Worm (Caenorhabditis elegans) whole organism, midembryonic: Measurements from ENCODE around the gene T06C12.11.
"Not testable (repeated sequence)": the region's sequence is repeated elsewhere in the genome, so short reads cannot be mapped to it uniquely, and the experiment has no call there.

Experiments used
- T22C8.4 ChIP-seq: fragments of 200-800 bp; sonication (Bioruptor generic); IDR thresholded peaks from 2 replicates; pipeline ENCODE4 v1.3.6; 2022; ENCODE audit warnings: missing genetic modification characterization, missing compliant biosample characterization
- cog-1 ChIP-seq: sonication (generic microtip); optimal IDR thresholded peaks from 2 replicates; lab custom pipeline; 2016; ENCODE audit warnings: missing genetic modification characterization, missing compliant biosample characterization
- flt-1 ChIP-seq: fragments of 200-800 bp; sonication (Bioruptor generic); IDR thresholded peaks from 2 replicates; pipeline ENCODE4 v1.3.6; 2022; ENCODE audit warnings: missing genetic modification characterization, missing compliant biosample characterization
- klf-2 ChIP-seq: fragments of 200-800 bp; sonication (Bioruptor generic); conservative IDR thresholded peaks from 2 replicates; pipeline ENCODE4 v1.3.6; 2022; ENCODE audit warnings: missing genetic modification reagents, missing genetic modification characterization, missing compliant biosample characterization
- med-1 ChIP-seq: sonication (generic microtip); optimal IDR thresholded peaks from 2 replicates; lab custom pipeline; 2017; ENCODE audit warnings: missing genetic modification characterization, mild to moderate bottlenecking, missing compliant biosample characterization, antibody characterized with exemption, missing genetic modification reagents; ENCODE audit not compliant: insufficient read depth
- ref-1 ChIP-seq: fragments of 200-800 bp; sonication (Bioruptor generic); conservative IDR thresholded peaks from 2 replicates; pipeline ENCODE4 v1.3.6; 2022; ENCODE audit warnings: missing genetic modification reagents, missing genetic modification characterization, missing compliant biosample characterization
- tab-1 ChIP-seq: fragments of 200-800 bp; sonication (Bioruptor generic); IDR thresholded peaks from 2 replicates; pipeline ENCODE4 v1.3.6; 2022; ENCODE audit warnings: missing genetic modification characterization, missing compliant biosample characterization
- ztf-23 ChIP-seq: fragments of 200-800 bp; sonication (Bioruptor generic); IDR thresholded peaks from 2 replicates; pipeline ENCODE4 v1.3.6; 2022; ENCODE audit warnings: missing genetic modification reagents, missing genetic modification characterization, missing compliant biosample characterization
- ztf-29 ChIP-seq: fragments of 200-800 bp; sonication (Bioruptor generic); IDR thresholded peaks from 2 replicates; pipeline ENCODE4 v1.3.6; 2022; ENCODE audit warnings: missing genetic modification reagents, missing genetic modification characterization, missing compliant biosample characterization

The T06C12.11 gene

DNA sequence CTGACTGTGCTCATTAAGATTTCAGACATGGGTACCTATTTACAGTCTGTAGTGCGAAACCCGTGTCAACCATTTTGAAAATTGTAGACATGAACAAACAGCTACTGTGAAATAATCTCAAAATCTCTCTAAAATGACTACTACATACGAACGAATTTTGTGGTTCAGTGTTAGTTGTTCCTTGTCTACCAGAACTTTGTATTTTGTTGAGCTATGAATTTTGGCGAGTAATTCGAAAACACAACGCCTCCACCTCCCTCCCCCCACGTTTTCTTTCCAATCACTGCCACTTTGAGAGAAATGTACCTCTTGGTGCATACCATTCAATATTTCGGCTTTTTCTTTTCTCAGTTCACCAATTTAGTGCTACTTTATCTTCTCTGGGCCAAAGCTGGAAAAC lies at the start of gene T06C12.11:
T06C12.11 (plus strand) TSS at position 301 of the 400 bp plus-strand sequence.
- TF ChIP-seq klf-2 (GFP tag; lab: Robert Waterston, UW) (no peak), med-1 (GFP tag; lab: Kevin White, UChicago) (no peak), tab-1 (GFP tag; lab: Robert Waterston, UW) (no peak), ztf-29 (no peak), flt-1 (GFP tag; lab: Robert Waterston, UW) (no peak), ztf-23 (no peak), cog-1 (tag; lab: Kevin White, UChicago) (no peak), T22C8.4 (GFP tag; lab: Robert Waterston, UW) (no peak), ref-1 (no peak)

DNA sequence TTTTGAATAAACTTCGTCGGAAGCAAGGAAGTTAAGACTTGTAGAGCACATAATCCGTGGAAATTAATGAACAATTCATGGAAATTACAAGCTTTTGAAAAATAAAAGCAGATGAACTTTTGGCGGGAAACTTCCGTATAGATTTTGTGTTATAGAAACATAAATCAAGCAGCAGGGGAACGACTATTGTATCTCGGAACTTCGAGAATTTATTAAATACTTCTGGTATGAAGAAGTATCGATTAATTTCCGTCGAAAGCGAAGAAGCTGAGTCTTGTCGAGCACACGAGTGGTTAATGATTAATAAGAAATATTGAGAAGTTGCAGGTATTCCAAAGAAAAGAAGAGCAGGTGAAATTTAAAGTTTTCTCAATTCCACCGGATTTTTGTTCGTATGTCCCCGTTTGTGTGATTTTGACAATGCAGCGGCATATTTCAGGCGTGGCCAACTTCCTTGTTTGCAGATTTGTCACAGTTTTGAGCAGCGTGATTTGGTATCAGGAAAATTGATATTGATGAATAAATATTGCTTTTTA lies 42.5 kb upstream of the T06C12.11 start, which contains the start of gene srh-147:
srh-147 (minus strand) TSS at position 51 of the 536 bp plus-strand sequence.
- not testable (repeated sequence) for TF ChIP-seq med-1 (GFP tag; lab: Kevin White, UChicago); T22C8.4 (GFP tag; lab: Robert Waterston, UW); tab-1 (GFP tag; lab: Robert Waterston, UW)

DNA sequence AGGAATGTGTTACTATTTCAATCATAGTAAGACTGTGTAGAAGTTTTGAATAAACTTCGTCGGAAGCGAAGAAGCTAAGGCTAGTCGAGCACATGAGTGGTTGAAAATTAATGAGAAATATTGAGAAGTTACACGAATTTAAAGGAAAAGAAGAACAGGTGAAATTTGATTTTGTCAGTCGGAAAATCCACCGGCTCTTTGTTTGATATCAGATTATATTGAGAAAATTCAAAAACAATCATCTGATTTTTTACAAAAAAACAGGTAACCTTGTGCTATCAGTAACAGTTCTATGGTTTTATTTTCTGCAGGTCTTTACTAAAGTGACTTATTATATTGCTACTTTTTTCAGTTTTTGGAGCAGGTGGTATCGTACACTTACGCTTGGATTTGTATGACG lies 34.5 kb upstream of the T06C12.11 start, which contains the start of gene srh-148:
srh-148 (minus strand) TSS at position 101 of the 400 bp plus-strand sequence.
- TF ChIP-seq ztf-23 (no peak), ref-1 (no peak), flt-1 (GFP tag; lab: Robert Waterston, UW) (no peak), ztf-29 (no peak), tab-1 (GFP tag; lab: Robert Waterston, UW) (no peak), med-1 (GFP tag; lab: Kevin White, UChicago) (no peak), T22C8.4 (GFP tag; lab: Robert Waterston, UW) (no peak)

DNA sequence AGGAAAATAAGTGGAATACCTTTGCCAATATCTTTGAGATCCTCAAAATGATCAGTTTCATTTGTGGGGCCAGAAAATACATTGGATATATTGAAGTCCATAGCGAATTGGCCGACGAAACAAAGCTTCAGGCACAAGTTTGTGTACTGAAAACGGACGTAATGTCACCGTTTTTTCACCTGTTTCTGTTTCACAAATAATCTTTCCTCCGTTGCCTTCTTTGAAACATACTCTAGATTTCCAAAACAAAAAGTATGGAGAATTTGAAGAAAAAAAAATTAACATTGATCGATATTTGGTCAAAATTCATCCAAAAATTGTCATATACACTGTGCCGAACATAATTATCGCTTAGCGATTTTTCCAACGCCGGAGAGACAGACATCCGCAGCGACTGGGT lies 30.2 kb upstream of the T06C12.11 start, which contains the start of gene srz-12:
srz-12 (minus strand) TSS at position 101 of the 400 bp plus-strand sequence.
- no peak for TF ChIP-seq tab-1 (GFP tag; lab: Robert Waterston, UW)
- TF ChIP-seq ztf-29, result no peak
- TF ChIP-seq klf-2 (GFP tag; lab: Robert Waterston, UW), result no peak
- no peak for TF ChIP-seq flt-1 (GFP tag; lab: Robert Waterston, UW)
- no peak for TF ChIP-seq T22C8.4 (GFP tag; lab: Robert Waterston, UW)
- no peak for TF ChIP-seq ref-1
- TF ChIP-seq cog-1 (tag; lab: Kevin White, UChicago), result no peak
- no peak for TF ChIP-seq ztf-23
- TF ChIP-seq med-1 (GFP tag; lab: Kevin White, UChicago), result no peak

DNA sequence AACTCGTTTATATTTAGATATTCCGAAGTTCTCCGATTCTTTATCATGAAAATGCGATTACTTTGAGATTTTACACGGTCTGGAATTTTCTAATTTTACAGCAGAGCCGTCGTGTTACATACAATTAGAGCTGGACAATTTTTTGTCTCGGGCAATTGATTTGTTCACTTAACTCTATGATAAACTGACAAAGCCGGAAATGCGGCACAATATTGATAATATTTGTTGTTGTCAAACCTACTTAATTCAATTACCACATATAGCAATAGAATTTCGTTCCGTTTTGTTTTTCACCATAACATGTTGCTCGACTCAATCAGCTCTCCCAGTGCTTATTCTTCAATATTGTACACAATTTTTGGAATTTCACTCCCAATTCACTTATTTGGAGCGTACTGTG lies 29.8 kb upstream of the T06C12.11 start, which contains the start of gene srh-299:
srh-299 (plus strand) TSS at position 301 of the 400 bp plus-strand sequence.
- TF ChIP-seq med-1 (GFP tag; lab: Kevin White, UChicago), result no peak
- TF ChIP-seq T22C8.4 (GFP tag; lab: Robert Waterston, UW), result no peak
- no peak for TF ChIP-seq ztf-23
- TF ChIP-seq klf-2 (GFP tag; lab: Robert Waterston, UW), result no peak
- no peak for TF ChIP-seq ztf-29
- no peak for TF ChIP-seq cog-1 (tag; lab: Kevin White, UChicago)

DNA sequence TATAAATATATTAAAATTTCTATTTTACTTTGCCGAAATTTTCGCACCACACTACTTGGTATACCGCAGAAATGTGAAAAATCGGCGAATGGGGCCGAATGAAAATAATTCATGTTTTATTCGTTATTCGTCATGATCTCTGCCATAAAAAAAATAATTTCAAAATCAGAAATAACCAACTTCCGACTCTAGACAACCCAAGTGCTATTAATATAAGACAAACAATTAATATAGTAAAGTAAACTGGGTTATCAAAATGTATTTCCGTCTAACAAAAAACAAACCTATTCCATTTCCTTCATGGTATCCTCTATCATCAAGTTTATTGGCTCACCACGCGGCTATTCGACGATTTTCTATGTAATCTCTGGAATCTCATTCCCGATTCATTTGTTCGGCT lies 27.0 kb upstream of the T06C12.11 start, which contains the start of gene srh-293:
srh-293 (plus strand) TSS at position 301 of the 400 bp plus-strand sequence.
- no peak for TF ChIP-seq tab-1 (GFP tag; lab: Robert Waterston, UW)
- TF ChIP-seq T22C8.4 (GFP tag; lab: Robert Waterston, UW), result no peak
- TF ChIP-seq ztf-23, result no peak
- TF ChIP-seq cog-1 (tag; lab: Kevin White, UChicago), result no peak
- no peak for TF ChIP-seq ref-1
- TF ChIP-seq med-1 (GFP tag; lab: Kevin White, UChicago), result no peak
- TF ChIP-seq ztf-29, result no peak
- no peak for TF ChIP-seq klf-2 (GFP tag; lab: Robert Waterston, UW)
- TF ChIP-seq flt-1 (GFP tag; lab: Robert Waterston, UW), result no peak

DNA sequence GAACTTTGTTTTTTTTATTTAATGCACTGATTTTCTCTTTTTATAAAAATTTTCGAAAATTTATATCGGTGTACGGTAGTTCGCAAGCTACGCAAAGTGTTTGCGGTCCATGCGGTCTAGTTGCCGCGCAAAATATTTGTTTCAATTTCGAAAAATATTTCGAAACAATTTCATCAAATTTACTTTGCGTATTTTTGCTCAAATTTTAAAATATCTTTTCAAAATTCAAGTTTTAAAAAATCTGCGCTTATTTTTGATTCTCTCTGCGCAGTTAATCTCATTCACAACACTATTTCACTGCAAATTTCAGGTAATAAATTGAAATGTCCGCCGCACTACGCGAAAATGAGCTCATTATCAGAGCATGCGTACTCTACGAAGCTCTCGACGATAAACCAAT lies 25.4 kb upstream of the T06C12.11 start, which contains the start of gene fbxa-197:
fbxa-197 (plus strand) TSS at position 301 of the 400 bp plus-strand sequence.
- TF ChIP-seq ref-1, result no peak
- no peak for TF ChIP-seq tab-1 (GFP tag; lab: Robert Waterston, UW)
- no peak for TF ChIP-seq med-1 (GFP tag; lab: Kevin White, UChicago)
- TF ChIP-seq T22C8.4 (GFP tag; lab: Robert Waterston, UW), result no peak

DNA sequence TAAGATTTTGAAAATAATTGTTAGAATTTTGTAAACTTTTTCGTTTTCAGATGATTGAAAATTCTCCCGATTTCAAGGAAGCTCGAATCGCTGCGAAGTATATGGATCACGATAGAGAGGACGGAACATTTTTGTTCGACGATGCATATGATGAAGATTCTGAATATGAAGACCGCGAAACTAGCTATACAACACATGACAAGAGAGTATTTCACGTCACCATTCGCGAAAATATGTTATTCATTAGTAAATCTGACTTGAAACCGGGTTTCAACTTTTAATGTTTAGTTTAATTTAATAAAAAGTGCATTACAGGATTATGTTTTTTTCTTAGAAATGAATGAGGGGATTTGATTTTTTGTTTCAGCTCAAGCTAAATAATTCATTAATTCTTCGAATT lies 22.4 kb upstream of the T06C12.11 start, which contains the start of gene str-57:
str-57 (plus strand) TSS at position 301 of the 400 bp plus-strand sequence.
- no peak for TF ChIP-seq flt-1 (GFP tag; lab: Robert Waterston, UW)
- no peak for TF ChIP-seq T22C8.4 (GFP tag; lab: Robert Waterston, UW)
- no peak for TF ChIP-seq cog-1 (tag; lab: Kevin White, UChicago)
- TF ChIP-seq tab-1 (GFP tag; lab: Robert Waterston, UW), result no peak
- no peak for TF ChIP-seq ztf-29
- no peak for TF ChIP-seq klf-2 (GFP tag; lab: Robert Waterston, UW)
- no peak for TF ChIP-seq med-1 (GFP tag; lab: Kevin White, UChicago)
- TF ChIP-seq ref-1, result no peak
- no peak for TF ChIP-seq ztf-23

DNA sequence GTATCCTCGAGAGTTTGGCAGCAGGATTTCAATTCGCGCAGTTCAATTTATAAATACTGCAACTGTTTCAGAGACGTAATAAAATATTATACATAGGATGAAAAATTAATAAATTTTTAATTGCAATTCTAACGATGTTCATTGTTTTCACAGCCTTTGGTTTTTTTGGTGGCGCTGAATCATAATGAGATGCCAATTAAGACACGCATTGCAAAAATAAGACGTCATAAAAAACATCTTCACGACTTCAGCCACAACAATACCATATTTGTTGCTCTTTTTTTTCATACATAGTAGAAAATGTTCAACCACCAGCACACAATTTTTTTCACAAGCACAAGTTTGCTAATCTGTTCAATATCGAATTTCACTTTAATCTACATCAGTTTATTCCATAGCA lies 20.5 kb upstream of the T06C12.11 start, which contains the start of gene str-56:
str-56 (plus strand) TSS at position 301 of the 400 bp plus-strand sequence.
- no peak for TF ChIP-seq ztf-29
- TF ChIP-seq ref-1, result no peak
- no peak for TF ChIP-seq cog-1 (tag; lab: Kevin White, UChicago)
- TF ChIP-seq tab-1 (GFP tag; lab: Robert Waterston, UW), result no peak
- TF ChIP-seq T22C8.4 (GFP tag; lab: Robert Waterston, UW), result no peak

DNA sequence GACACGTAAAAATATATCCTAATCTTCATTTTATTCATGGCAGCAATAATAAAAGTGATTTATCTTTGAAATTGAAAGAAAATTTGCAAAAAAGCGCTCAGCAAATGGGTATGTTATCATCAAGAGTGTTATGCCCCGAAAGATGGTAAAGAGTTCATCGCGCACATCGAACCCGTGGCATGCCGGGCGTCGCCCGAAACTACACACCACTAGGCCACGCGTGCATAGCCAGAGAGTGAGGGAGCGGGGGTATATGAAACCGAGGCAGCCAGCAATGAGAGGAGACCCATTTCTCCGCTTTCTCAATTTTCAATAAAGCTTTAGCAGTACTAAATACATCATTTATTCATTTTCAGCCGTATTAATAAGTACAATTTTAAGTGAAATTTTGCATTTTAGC lies 19.0 kb upstream of the T06C12.11 start:
- TF ChIP-seq tab-1 (GFP tag; lab: Robert Waterston, UW) (peak; percentile 100), klf-2 (GFP tag; lab: Robert Waterston, UW) (peak; percentile 99), ref-1 (peak; percentile 100), ztf-29 (peak; percentile 100), flt-1 (GFP tag; lab: Robert Waterston, UW) (peak; percentile 99), T22C8.4 (GFP tag; lab: Robert Waterston, UW) (peak; percentile 99), cog-1 (tag; lab: Kevin White, UChicago) (peak; percentile 96), ztf-23 (peak; percentile 99), med-1 (GFP tag; lab: Kevin White, UChicago) (peak; percentile 91)
